Fruit fly (Drosophila melanogaster): ENCODE data around the gene Gas41.

Gene Gas41

dm6 chr2L:6991085-6991484 lies 41.1 kb upstream of the Gas41 start (continued):
- no peak for TF ChIP-seq CG42726 (GFP tag; IDR thresholded peaks at IDR 0.05; ENCODE audit: partially characterized antibody)
- TF ChIP-seq vnd (GFP tag; IDR thresholded peaks at IDR 0.05; ENCODE audit: partially characterized antibody) = no peak
- no peak for TF ChIP-seq CG5180 (GFP tag; optimal IDR thresholded peaks at IDR 0.05)
- TF ChIP-seq lov (optimal IDR thresholded peaks at IDR 0.05) = no peak
- TF ChIP-seq lov (GFP tag; IDR thresholded peaks at IDR 0.05) = 0 out of 3 replicates have a peak, but pooled peaks have one; percentile 20
- no peak for TF ChIP-seq fd102C (GFP tag; optimal IDR thresholded peaks at IDR 0.05)
- TF ChIP-seq H2.0 (GFP tag; IDR thresholded peaks at IDR 0.05) = 0 out of 2 replicates have a peak, but pooled peaks have one; percentile 6
- TF ChIP-seq ase (GFP tag; IDR thresholded peaks at IDR 0.05) = no peak
- TF ChIP-seq Gug (GFP tag; IDR thresholded peaks at IDR 0.05) = no peak
- no peak for TF ChIP-seq CG12299 (tag; optimal IDR thresholded peaks at IDR 0.05)
- TF ChIP-seq YL-1 (GFP tag; optimal IDR thresholded peaks at IDR 0.05) = no peak
- no peak for TF ChIP-seq Hsf (GFP tag; optimal IDR thresholded peaks at IDR 0.05)
- TF ChIP-seq croc (GFP tag; conservative IDR thresholded peaks at IDR 0.05) = no peak
- no peak for TF ChIP-seq tup (GFP tag; optimal IDR thresholded peaks at IDR 0.05)
- TF ChIP-seq BEAF-32 (GFP tag; optimal IDR thresholded peaks at IDR 0.05) = no peak
- TF ChIP-seq CG12071 (GFP tag; optimal IDR thresholded peaks at IDR 0.05) = no peak
- no peak for TF ChIP-seq CG3847 (GFP tag; IDR thresholded peaks at IDR 0.05)
- TF ChIP-seq jigr1 (GFP tag; IDR thresholded peaks at IDR 0.05) = no peak
- TF ChIP-seq Xrp1 (GFP tag; IDR thresholded peaks at IDR 0.05) = peak; percentile 32; the same call in 1 of the 2 replicates
- TF ChIP-seq Bgb (GFP tag; IDR thresholded peaks at IDR 0.05; ENCODE audit: partially characterized antibody) = no peak
- no peak for TF ChIP-seq Tbp (GFP tag; optimal IDR thresholded peaks at IDR 0.05)
- TF ChIP-seq CG11247 (GFP tag; IDR thresholded peaks at IDR 0.05) = 0 out of 2 replicates have a peak, but pooled peaks have one; percentile 56
- TF ChIP-seq CG6689 (GFP tag; IDR thresholded peaks at IDR 0.05) = no peak
- no peak for TF ChIP-seq CG11560 (tag; IDR thresholded peaks at IDR 0.05)
- peak; percentile 25; the same call in 1 of the 3 replicates for TF ChIP-seq row (GFP tag; IDR thresholded peaks at IDR 0.05)
- TF ChIP-seq CG7372 (GFP tag; IDR thresholded peaks at IDR 0.05) = no peak
- TF ChIP-seq CG8478 (optimal IDR thresholded peaks at IDR 0.05) = no peak
- peak; percentile 29 for TF ChIP-seq Sox102F (GFP tag; optimal IDR thresholded peaks at IDR 0.05)
- no peak for TF ChIP-seq Ravus (GFP tag; IDR thresholded peaks at IDR 0.05)
- TF ChIP-seq nom (GFP tag; optimal IDR thresholded peaks at IDR 0.05) = peak; percentile 63
- TF ChIP-seq Ets97D (GFP tag; optimal IDR thresholded peaks at IDR 0.05) = no peak
- no peak for TF ChIP-seq CG11504 (tag; optimal IDR thresholded peaks at IDR 0.05)
- no peak for TF ChIP-seq CG32532 (GFP tag; IDR thresholded peaks at IDR 0.05)
- TF ChIP-seq sens-2 (GFP tag; IDR thresholded peaks at IDR 0.05) = 0 out of 2 replicates have a peak, but pooled peaks have one; percentile 13
- no peak for TF ChIP-seq dpn (GFP tag; optimal IDR thresholded peaks at IDR 0.05)
- TF ChIP-seq CHES-1-like (GFP tag; optimal IDR thresholded peaks at IDR 0.05) = no peak
- no peak for TF ChIP-seq CG4617 (GFP tag; optimal IDR thresholded peaks at IDR 0.05; ENCODE audit: borderline replicate concordance)

DNA sequence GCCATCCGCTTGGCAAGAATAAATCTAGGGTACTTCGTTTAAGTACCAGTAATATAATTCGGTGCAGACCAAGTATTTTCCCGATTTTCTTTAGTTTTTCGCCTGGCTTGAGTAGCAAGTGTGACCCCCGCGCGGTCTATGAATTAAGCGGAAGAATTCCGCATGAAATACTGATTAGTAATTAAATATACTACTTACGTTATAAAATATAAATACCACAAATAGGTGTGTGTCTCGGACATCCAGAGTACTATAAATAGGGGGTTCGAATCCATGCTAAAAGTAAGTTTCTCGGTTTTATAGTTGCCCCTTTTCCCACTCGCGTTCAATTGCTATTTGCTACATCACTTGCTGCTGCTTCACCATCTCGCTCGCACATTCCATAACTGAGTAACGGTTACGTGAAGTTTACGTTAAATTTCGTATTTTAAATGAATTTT lies 21.6 kb upstream of the Gas41 start, which contains the start of gene snRNP-U1-70K:
TSS of gene snRNP-U1-70K (minus strand) at position 141 of the 440 bp plus-strand sequence.
- no peak for TF ChIP-seq fru (optimal IDR thresholded peaks at IDR 0.05)
- no peak for TF ChIP-seq twi (tag; optimal IDR thresholded peaks at IDR 0.05)
- TF ChIP-seq mirr (GFP tag; optimal IDR thresholded peaks at IDR 0.05) = no peak
- no peak for TF ChIP-seq Ssrp (tag; optimal IDR thresholded peaks at IDR 0.05)
- no peak for TF ChIP-seq CG17802 (tag; optimal IDR thresholded peaks at IDR 0.05)
- TF ChIP-seq unpg (GFP tag; optimal IDR thresholded peaks at IDR 0.05) = no peak
- peak; percentile 94 for TF ChIP-seq pita (GFP tag; optimal IDR thresholded peaks at IDR 0.05)
- peak; percentile 88 for TF ChIP-seq CG4617 (GFP tag; optimal IDR thresholded peaks at IDR 0.05; ENCODE audit: borderline replicate concordance)
- no peak for TF ChIP-seq Dll (GFP tag; IDR thresholded peaks at IDR 0.05; ENCODE audit: partially characterized antibody)
- no peak for TF ChIP-seq CG1602 (GFP tag; optimal IDR thresholded peaks at IDR 0.05)
- no peak for TF ChIP-seq maf-S (GFP tag; optimal IDR thresholded peaks at IDR 0.05)
- no peak for TF ChIP-seq CG16863 (GFP tag; optimal IDR thresholded peaks at IDR 0.05)
- peak; percentile 31 for TF ChIP-seq CG9876 (GFP tag; optimal IDR thresholded peaks at IDR 0.05)
- no peak for TF ChIP-seq Eip74EF (GFP tag; optimal IDR thresholded peaks at IDR 0.05)
- no peak for TF ChIP-seq CG1792 (GFP tag; optimal IDR thresholded peaks at IDR 0.05)
- TF ChIP-seq Dip2 (GFP tag; IDR thresholded peaks at IDR 0.05) = no peak
- TF ChIP-seq crol (GFP tag; IDR thresholded peaks at IDR 0.05) = no peak
- TF ChIP-seq onecut (GFP tag; IDR thresholded peaks at IDR 0.05) = no peak

All from whole organism, embryonic.